Fruit fly (Drosophila melanogaster): Measurements from ENCODE around the gene Mulk.

Mulk gene

DNA sequence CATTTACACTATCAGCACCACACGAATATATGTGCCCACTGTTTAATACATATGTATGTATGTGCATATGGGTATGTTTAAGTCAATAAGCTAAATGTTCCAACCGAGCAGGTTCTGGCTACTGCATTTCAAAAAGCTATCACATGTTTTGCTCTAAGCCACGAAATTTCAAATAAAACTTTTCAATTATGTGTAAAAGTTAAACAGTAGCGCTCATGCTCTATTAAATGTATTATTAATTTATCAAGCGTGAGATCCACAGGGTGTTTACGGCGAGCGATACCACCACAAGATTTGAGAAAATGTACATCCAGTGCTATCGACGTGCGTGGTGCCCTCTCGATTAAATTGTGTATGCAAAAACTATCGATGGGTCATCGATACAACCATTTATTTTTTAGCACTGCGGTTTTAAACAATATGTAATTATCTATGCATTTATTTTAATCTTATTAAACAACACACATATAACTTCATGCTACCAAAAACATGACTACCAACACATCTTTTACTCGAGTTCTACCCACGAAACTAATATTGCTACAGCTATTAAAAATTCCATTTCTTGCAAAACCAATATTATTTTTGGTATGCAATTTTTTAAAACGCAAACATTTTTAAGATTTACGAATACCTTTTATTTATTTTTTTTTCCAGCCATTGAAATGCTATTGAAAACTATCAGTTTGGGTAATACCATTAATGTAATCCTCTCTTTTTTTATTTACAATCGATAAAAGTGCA, 8.9 kb upstream of the Mulk start, which contains the start of gene Pten (continued):
- TF ChIP-seq vfl (GFP tag; optimal IDR thresholded peaks at IDR 0.05) (no peak), sob (GFP tag; IDR thresholded peaks at IDR 0.05) (0 out of 2 replicates have a peak, but pooled peaks have one; percentile 54), CG43689 (GFP tag; IDR thresholded peaks at IDR 0.05) (no peak), her (GFP tag; optimal IDR thresholded peaks at IDR 0.05) (no peak), CG15601 (tag; optimal IDR thresholded peaks at IDR 0.05) (no peak), CG11085 (GFP tag; IDR thresholded peaks at IDR 0.05) (no peak), ase (GFP tag; IDR thresholded peaks at IDR 0.05) (no peak; the same call in 2 of the 3 replicates), Max (GFP tag; optimal IDR thresholded peaks at IDR 0.05) (peak; percentile 79), E2f1 (GFP tag; IDR thresholded peaks at IDR 0.05) (no peak), ab (GFP tag; optimal IDR thresholded peaks at IDR 0.05) (no peak), Fer3 (tag; optimal IDR thresholded peaks at IDR 0.05) (peak; percentile 61), Hr51 (GFP tag; optimal IDR thresholded peaks at IDR 0.05) (peak in 1 of 2 experiments; percentile 46), CG17359 (tag; optimal IDR thresholded peaks at IDR 0.05) (peak; percentile 80), CG9817 (tag; optimal IDR thresholded peaks at IDR 0.05) (no peak), CG2202 (tag; optimal IDR thresholded peaks at IDR 0.05) (no peak), CG4328 (GFP tag; optimal IDR thresholded peaks at IDR 0.05) (peak; percentile 45), NC2β (GFP tag; optimal IDR thresholded peaks at IDR 0.05) (peak; percentile 57), CG4617 (GFP tag; optimal IDR thresholded peaks at IDR 0.05; ENCODE audit: borderline replicate concordance) (peak; percentile 70), CG9727 (GFP tag; optimal IDR thresholded peaks at IDR 0.05) (peak; percentile 90), row (GFP tag; IDR thresholded peaks at IDR 0.05) (peak; percentile 87), CG33557 (GFP tag; optimal IDR thresholded peaks at IDR 0.05) (no peak), insv (GFP tag; optimal IDR thresholded peaks at IDR 0.05) (no peak), CG6272 (GFP tag; IDR thresholded peaks at IDR 0.05) (no peak), scrt (GFP tag; optimal IDR thresholded peaks at IDR 0.05) (peak; percentile 80), Vsx1 (GFP tag; optimal IDR thresholded peaks at IDR 0.05) (no peak), ind (GFP tag; optimal IDR thresholded peaks at IDR 0.05) (peak; percentile 71), shn (GFP tag; optimal IDR thresholded peaks at IDR 0.05) (peak; percentile 5), CG15269 (tag; optimal IDR thresholded peaks at IDR 0.05) (no peak), CG6791 (GFP tag; IDR thresholded peaks at IDR 0.05; ENCODE audit: partially characterized antibody) (peak; percentile 93), CG15073 (GFP tag; optimal IDR thresholded peaks at IDR 0.05) (no peak), lilli (GFP tag; optimal IDR thresholded peaks at IDR 0.05) (peak; percentile 69), CG13624 (GFP tag; optimal IDR thresholded peaks at IDR 0.05) (peak; percentile 51), YL-1 (GFP tag; optimal IDR thresholded peaks at IDR 0.05) (peak; percentile 79), bowl (GFP tag; IDR thresholded peaks at IDR 0.05) (no peak), CG8924 (tag; optimal IDR thresholded peaks at IDR 0.05) (peak; percentile 80), CG9932 (GFP tag; IDR thresholded peaks at IDR 0.05) (no peak), gfzf (GFP tag; optimal IDR thresholded peaks at IDR 0.05) (peak; percentile 10), chm (GFP tag; IDR thresholded peaks at IDR 0.05) (no peak), da (GFP tag; optimal IDR thresholded peaks at IDR 0.05) (no peak), CG6689 (GFP tag; IDR thresholded peaks at IDR 0.05) (peak; percentile 75), PHDP (tag; optimal IDR thresholded peaks at IDR 0.05) (peak; percentile 49), Dbx (GFP tag; IDR thresholded peaks at IDR 0.05) (peak; percentile 76; the same call in 2 of the 3 replicates), fd64A (GFP tag; optimal IDR thresholded peaks at IDR 0.05) (no peak), CG16863 (GFP tag; optimal IDR thresholded peaks at IDR 0.05) (peak; percentile 60), Jarid2 (GFP tag; optimal IDR thresholded peaks at IDR 0.05) (no peak), Usf (GFP tag; optimal IDR thresholded peaks at IDR 0.05) (no peak), CG10462 (GFP tag; optimal IDR thresholded peaks at IDR 0.05) (peak; percentile 60), pb (GFP tag; optimal IDR thresholded peaks at IDR 0.05) (peak; percentile 31), slbo (GFP tag; IDR thresholded peaks at IDR 0.05) (peak; percentile 51), sd (tag; optimal IDR thresholded peaks at IDR 0.05) (peak; percentile 4)

Data from whole organism, embryonic.